Fruit fly (Drosophila melanogaster): ENCODE data around the gene CG5614.

CG5614 gene

DNA sequence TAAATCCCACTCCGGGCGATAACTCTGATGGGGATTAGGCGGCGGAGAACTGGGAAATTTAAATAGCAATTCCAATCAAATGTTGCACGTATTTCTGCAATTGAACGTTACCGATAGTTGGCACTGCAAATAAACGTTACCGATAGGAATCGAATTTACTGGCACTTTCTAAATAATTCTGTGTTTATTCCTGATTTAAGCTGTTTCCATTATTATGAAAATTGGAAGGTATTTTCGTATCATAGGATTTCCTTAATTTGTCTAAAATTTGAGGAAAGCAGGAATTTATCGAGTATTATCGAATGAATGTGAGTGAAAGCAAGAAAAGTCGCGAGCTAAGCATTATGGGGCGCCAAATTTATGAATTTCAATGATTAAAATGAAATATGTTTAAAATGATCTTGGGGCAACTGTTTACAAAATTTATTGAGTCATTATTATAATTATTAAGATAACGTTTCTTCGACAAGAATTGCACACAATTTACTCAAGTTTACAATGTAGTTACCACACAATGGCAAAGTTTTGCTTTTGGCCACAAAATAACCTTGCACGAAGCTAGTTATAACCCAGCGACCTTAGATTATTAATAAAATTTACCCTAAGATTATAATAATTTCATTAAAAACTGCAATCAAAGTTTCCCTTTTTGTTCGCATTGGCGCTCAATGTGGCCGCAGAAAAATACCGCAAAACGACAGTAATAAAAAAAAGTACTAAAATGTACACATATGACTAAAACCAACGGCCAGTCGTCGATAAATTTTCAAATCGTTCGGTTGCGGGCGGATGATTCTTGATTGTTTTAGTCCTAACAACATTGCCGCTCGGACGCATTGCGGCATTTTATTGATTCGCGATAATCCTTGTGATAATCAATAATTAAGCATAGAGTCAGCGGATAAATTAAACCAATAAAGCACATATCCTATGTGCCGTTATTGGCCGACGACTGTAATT is 24.2 kb downstream of the CG5614 start, which contains the start of gene alpha-Man-IIb (continued):
- TF ChIP-seq emc (GFP tag; optimal IDR thresholded peaks at IDR 0.05): no peak
- peak; percentile 25 for TF ChIP-seq sug (tag; optimal IDR thresholded peaks at IDR 0.05)
- TF ChIP-seq al (GFP tag; IDR thresholded peaks at IDR 0.05): no peak
- no peak for TF ChIP-seq fd96Cb (tag; optimal IDR thresholded peaks at IDR 0.05)
- TF ChIP-seq Atf6 (GFP tag; IDR thresholded peaks at IDR 0.05): 0 out of 2 replicates have a peak, but pooled peaks have one; percentile 24
- TF ChIP-seq CG15269 (tag; optimal IDR thresholded peaks at IDR 0.05): no peak
- no peak for TF ChIP-seq D (optimal IDR thresholded peaks at IDR 0.05)
- TF ChIP-seq D (GFP tag; optimal IDR thresholded peaks at IDR 0.05): no peak
- TF ChIP-seq ERR (GFP tag; optimal IDR thresholded peaks at IDR 0.05): no peak
- TF ChIP-seq CG14710 (tag; optimal IDR thresholded peaks at IDR 0.05): peak; percentile 48
- TF ChIP-seq pnt (GFP tag; optimal IDR thresholded peaks at IDR 0.05): no peak
- peak; percentile 25 for TF ChIP-seq CG17385 (GFP tag; optimal IDR thresholded peaks at IDR 0.05)
- peak; percentile 15 for TF ChIP-seq tin (GFP tag; optimal IDR thresholded peaks at IDR 0.05)
- TF ChIP-seq kay (GFP tag; optimal IDR thresholded peaks at IDR 0.05): peak; percentile 33
- peak; percentile 84; the same call in 1 of the 3 replicates for TF ChIP-seq CG34422 (GFP tag; IDR thresholded peaks at IDR 0.05)
- TF ChIP-seq ase (GFP tag; IDR thresholded peaks at IDR 0.05): no peak
- no peak for TF ChIP-seq CG16779 (GFP tag; IDR thresholded peaks at IDR 0.05)
- TF ChIP-seq CG1602 (GFP tag; optimal IDR thresholded peaks at IDR 0.05): no peak
- TF ChIP-seq CG18764 (GFP tag; optimal IDR thresholded peaks at IDR 0.05): no peak
- no peak for TF ChIP-seq tll (GFP tag; optimal IDR thresholded peaks at IDR 0.05)
- TF ChIP-seq trem (tag; optimal IDR thresholded peaks at IDR 0.05): peak; percentile 50
- no peak for TF ChIP-seq Ada2b (GFP tag; IDR thresholded peaks at IDR 0.05)
- no peak for TF ChIP-seq Lim3 (GFP tag; IDR thresholded peaks at IDR 0.05)
- TF ChIP-seq wor (GFP tag; IDR thresholded peaks at IDR 0.05): no peak
- no peak for TF ChIP-seq grn (GFP tag; optimal IDR thresholded peaks at IDR 0.05)
- no peak for TF ChIP-seq CG6683 (GFP tag; optimal IDR thresholded peaks at IDR 0.05)
- no peak for TF ChIP-seq gro (GFP tag; optimal IDR thresholded peaks at IDR 0.05)
- peak; percentile 89 for TF ChIP-seq Scr (GFP tag; IDR thresholded peaks at IDR 0.05; ENCODE audit: partially characterized antibody)
- TF ChIP-seq CG13287 (GFP tag; IDR thresholded peaks at IDR 0.05; ENCODE audit: partially characterized antibody): peak; percentile 91
- TF ChIP-seq dan (GFP tag; IDR thresholded peaks at IDR 0.05): no peak
- peak; percentile 64 for TF ChIP-seq Sry-δ (GFP tag; optimal IDR thresholded peaks at IDR 0.05)
- TF ChIP-seq bab2 (GFP tag; optimal IDR thresholded peaks at IDR 0.05): no peak
- TF ChIP-seq cad (GFP tag; optimal IDR thresholded peaks at IDR 0.05): no peak
- peak; percentile 70 for TF ChIP-seq cg (GFP tag; optimal IDR thresholded peaks at IDR 0.05)
- peak; percentile 4 for TF ChIP-seq Fer1 (GFP tag; optimal IDR thresholded peaks at IDR 0.05)
- peak in 1 of 2 experiments; percentile 5 for TF ChIP-seq insv (GFP tag; optimal IDR thresholded peaks at IDR 0.05)
- TF ChIP-seq CG1832 (GFP tag; optimal IDR thresholded peaks at IDR 0.05): no peak
- peak; percentile 35 for TF ChIP-seq Xbp1 (GFP tag; optimal IDR thresholded peaks at IDR 0.05)
- no peak for TF ChIP-seq CG10462 (GFP tag; optimal IDR thresholded peaks at IDR 0.05)
- TF ChIP-seq CG10267 (tag; optimal IDR thresholded peaks at IDR 0.05): peak; percentile 56
- TF ChIP-seq abd-A (tag; optimal IDR thresholded peaks at IDR 0.05): peak; percentile 80
- no peak for TF ChIP-seq h (optimal IDR thresholded peaks at IDR 0.05)
- no peak for TF ChIP-seq B-H2 (GFP tag; optimal IDR thresholded peaks at IDR 0.05)
- no peak for TF ChIP-seq CG17912 (GFP tag; optimal IDR thresholded peaks at IDR 0.05)
- no peak for TF ChIP-seq Neu2 (GFP tag; optimal IDR thresholded peaks at IDR 0.05; ENCODE audit: borderline replicate concordance)
- no peak for TF ChIP-seq exex (tag; optimal IDR thresholded peaks at IDR 0.05)
- no peak for TF ChIP-seq CG4282 (GFP tag; optimal IDR thresholded peaks at IDR 0.05)
- peak in 1 of 2 experiments; percentile 71 for TF ChIP-seq crp (GFP tag; optimal IDR thresholded peaks at IDR 0.05)
- no peak for TF ChIP-seq D19A (tag; optimal IDR thresholded peaks at IDR 0.05)

Data from whole organism, embryonic.